Worm (Caenorhabditis elegans): Measurements from ENCODE around the gene col-143.

col-143 gene

DNA sequence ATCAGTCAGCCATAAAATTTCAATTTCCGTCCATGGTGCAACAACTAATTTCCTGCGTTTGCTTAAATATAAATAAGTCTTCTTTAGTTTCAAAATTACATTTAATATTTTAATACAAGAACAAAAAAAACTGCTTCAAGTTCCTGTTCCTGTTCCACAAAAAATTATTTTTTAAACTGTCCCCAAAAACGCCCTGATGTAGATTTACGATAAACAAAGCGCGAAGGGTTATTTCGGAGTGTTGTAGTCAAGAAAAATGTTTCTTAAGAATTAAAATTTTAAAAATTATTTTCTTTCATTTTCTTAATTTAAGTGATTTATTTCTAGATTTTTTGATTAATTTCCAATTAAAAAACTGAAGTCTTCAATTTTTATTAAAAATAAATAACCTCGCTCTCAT lies 3.2 kb downstream of the col-143 start, which contains the start of gene T15B7.15 (continued):
- TF ChIP-seq rnt-1 (tag; optimal IDR thresholded peaks at IDR 0.05) (peak; percentile 30), lir-3 (tag; optimal IDR thresholded peaks at IDR 0.05; ENCODE audit: poor library complexity) (no peak), efl-1 (optimal IDR thresholded peaks at IDR 0.05) (peak; percentile 32 to 83), efl-1 (GFP tag; optimal IDR thresholded peaks at IDR 0.05 in 1 of 2) (peak; percentile 84 to 97)

ce11 chrV:6839008-6839407 lies 3.6 kb downstream of the col-143 start, which contains the start of gene hpo-8:
hpo-8 (plus strand) TSS chrV:6839289.
- no peak for TF ChIP-seq hlh-17 (GFP tag; optimal IDR thresholded peaks at IDR 0.05; ENCODE audit: borderline replicate concordance)
- TF ChIP-seq lin-39 (tag; optimal IDR thresholded peaks at IDR 0.05), result no peak
- TF ChIP-seq efl-1 (optimal IDR thresholded peaks at IDR 0.05), result no peak
- peak in 1 of 2 experiments; percentile 89 for TF ChIP-seq efl-1 (GFP tag; optimal IDR thresholded peaks at IDR 0.05 in 1 of 2)
- TF ChIP-seq unc-86 (tag; optimal IDR thresholded peaks at IDR 0.05), result no peak
- no peak for TF ChIP-seq efl-3 (GFP tag; optimal IDR thresholded peaks at IDR 0.05)

DNA sequence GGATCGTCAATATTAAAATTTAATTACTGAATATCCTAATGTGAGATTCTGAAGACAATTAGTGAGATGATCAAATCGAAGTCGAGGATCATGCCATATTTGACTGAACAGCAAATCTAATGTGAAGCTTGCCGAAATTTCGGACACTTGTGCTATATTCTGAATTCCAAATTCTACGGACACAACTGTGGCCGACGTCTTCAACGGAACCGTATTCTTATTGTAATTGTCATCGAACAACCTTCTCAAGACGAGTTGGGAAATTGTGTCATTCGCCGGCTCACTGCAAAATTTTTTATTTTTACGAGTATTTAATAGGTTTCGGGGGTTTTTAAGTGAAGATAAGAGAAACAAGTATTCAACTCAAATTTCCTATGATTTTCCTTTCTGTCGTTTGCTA lies 7.0 kb downstream of the col-143 start, which contains the start of gene T15B7.1:
Gene T15B7.1, plus strand, starts transcription at position 301 of the 400 bp plus-strand sequence.
- TF ChIP-seq efl-1 (optimal IDR thresholded peaks at IDR 0.05), result no peak
- TF ChIP-seq efl-1 (GFP tag; optimal IDR thresholded peaks at IDR 0.05 in 1 of 2), result peak in 1 of 2 experiments; percentile 25
- TF ChIP-seq egl-13 (tag; optimal IDR thresholded peaks at IDR 0.05), result no peak

- TF ChIP-seq swsn-7 (tag; optimal IDR thresholded peaks at IDR 0.05) (no peak), dpl-1 (GFP tag; optimal IDR thresholded peaks at IDR 0.05) (no peak), unc-98 (GFP tag; IDR thresholded peaks at IDR 0.05) (no peak), isw-1 (GFP tag; IDR thresholded peaks at IDR 0.05) (no peak), zip-4 (GFP tag; optimal IDR thresholded peaks at IDR 0.05) (no peak), elt-3 (tag; optimal IDR thresholded peaks at IDR 0.05) (no peak), ceh-82 (tag; optimal IDR thresholded peaks at IDR 0.05) (no peak), nhr-47 (tag; optimal IDR thresholded peaks at IDR 0.05) (no peak), ceh-90 (tag; optimal IDR thresholded peaks at IDR 0.05) (no peak), fkh-4 (tag; optimal IDR thresholded peaks at IDR 0.05; ENCODE audit: borderline replicate concordance) (no peak), sup-37 (GFP tag; optimal IDR thresholded peaks at IDR 0.05) (no peak), pqm-1 (tag; optimal IDR thresholded peaks at IDR 0.05) (no peak)
Observed at ce11 chrV:6846507-6846906, 11.1 kb downstream of the col-143 start, which contains the start of gene lgc-54. lgc-54 (minus strand) TSS chrV:6846607.

ce11 chrV:6854711-6855110 lies 19.3 kb downstream of the col-143 start, which contains the start of gene gpa-10:
gpa-10 (minus strand) TSS chrV:6854811.
- TF ChIP-seq dsc-1 (tag; optimal IDR thresholded peaks at IDR 0.05), result no peak

ce11 chrV:6870004-6870403 lies 34.6 kb downstream of the col-143 start, which contains the start of gene frpr-18:
frpr-18 (plus strand) TSS chrV:6870304.
- TF ChIP-seq mep-1 (tag; optimal IDR thresholded peaks at IDR 0.05), result no peak
- TF ChIP-seq ztf-11 (tag; optimal IDR thresholded peaks at IDR 0.05), result no peak
- TF ChIP-seq vab-15 (tag; optimal IDR thresholded peaks at IDR 0.05), result no peak
- TF ChIP-seq aly-2 (tag; optimal IDR thresholded peaks at IDR 0.05), result no peak
- TF ChIP-seq elt-2 (tag; optimal IDR thresholded peaks at IDR 0.05), result no peak
- no peak for TF ChIP-seq egl-27 (tag; optimal IDR thresholded peaks at IDR 0.05)
- no peak for TF ChIP-seq nhr-77 (tag; optimal IDR thresholded peaks at IDR 0.05)
- no peak for TF ChIP-seq irx-1 (tag; optimal IDR thresholded peaks at IDR 0.05)
- no peak for TF ChIP-seq nhr-12 (tag; optimal IDR thresholded peaks at IDR 0.05)
- no peak for TF ChIP-seq fos-1 (tag; optimal IDR thresholded peaks at IDR 0.05)
- no peak for TF ChIP-seq C16A3.4 (tag; optimal IDR thresholded peaks at IDR 0.05)
- no peak for TF ChIP-seq fkh-4 (tag; optimal IDR thresholded peaks at IDR 0.05; ENCODE audit: borderline replicate concordance)
- TF ChIP-seq nhr-76 (tag; optimal IDR thresholded peaks at IDR 0.05), result no peak
- no peak for TF ChIP-seq pqm-1 (tag; optimal IDR thresholded peaks at IDR 0.05)
- no peak for TF ChIP-seq hpl-2 (GFP tag; optimal IDR thresholded peaks at IDR 0.05)
- no peak for TF ChIP-seq ets-5 (GFP tag; IDR thresholded peaks at IDR 0.05)
